Worm (Caenorhabditis elegans) whole organism, L3 larva: Measurements from ENCODE around the gene basl-1.

Experiments used
- ama-1 ChIP-seq: fragments of 150-350 bp; optimal IDR thresholded peaks from 2 replicates; lab custom pipeline; 2018
- nhr-25 ChIP-seq: sonication (generic microtip); optimal IDR thresholded peaks from 2 replicates; lab custom pipeline; 2017; ENCODE audit warnings: missing biosample characterization, missing genetic modification characterization

DNA sequence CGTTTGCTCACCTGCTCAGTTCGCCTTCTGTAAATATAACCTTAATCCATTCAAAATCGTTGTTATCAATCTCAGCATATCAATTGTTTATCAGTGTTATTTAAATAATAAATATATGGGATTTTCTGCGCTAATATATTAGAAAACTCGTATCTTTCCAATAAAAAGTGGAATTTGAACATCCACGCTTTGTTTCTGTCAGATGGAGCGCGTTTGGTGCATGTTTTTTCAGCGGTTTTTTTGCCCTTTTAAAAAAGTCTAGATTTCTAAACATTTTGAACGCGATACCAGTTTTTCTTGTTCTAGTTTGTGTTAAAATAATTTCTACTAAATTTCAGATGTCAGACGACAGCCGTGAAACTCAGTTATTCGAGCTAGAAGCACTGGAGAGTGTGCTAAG, 27.8 kb upstream of the basl-1 start, which contains the start of gene F56D2.2:
- TF ChIP-seq nhr-25 (tag; lab: Kevin White, UChicago) (no peak), ama-1 (lab: Kevin White, UChicago) (no peak)
